Worm (Caenorhabditis elegans) whole organism, mixed stage, embryonic: ENCODE results near the gene str-68.

Experiments used
- elt-1 ChIP-seq: sonication (generic microtip); optimal IDR thresholded peaks from 2 replicates; lab custom pipeline; 2017; ENCODE audit warnings: missing genetic modification characterization, mild to moderate bottlenecking, missing compliant biosample characterization, antibody characterized with exemption, moderate library complexity, borderline replicate concordance; ENCODE audit not compliant: insufficient read depth
- lin-13 ChIP-seq: fragments of 150-350 bp; optimal IDR thresholded peaks from 2 replicates; lab custom pipeline; 2014; ENCODE audit warnings: missing biosample characterization, missing genetic modification characterization
- mep-1 ChIP-seq: fragments of 150-350 bp; optimal IDR thresholded peaks from 2 replicates; lab custom pipeline; 2017; ENCODE audit warnings: missing biosample characterization, missing genetic modification reagents, missing genetic modification characterization, inconsistent platforms
- nhr-2 ChIP-seq: fragments of 150-350 bp; optimal IDR thresholded peaks from 2 replicates; lab custom pipeline; 2014; ENCODE audit warnings: missing biosample characterization, missing genetic modification characterization
- snpc-4 ChIP-seq: fragments of 150-350 bp; optimal IDR thresholded peaks from 2 replicates; lab custom pipeline; 2014; ENCODE audit warnings: missing biosample characterization, missing genetic modification characterization
- unc-120 ChIP-seq: sonication (generic microtip); optimal IDR thresholded peaks from 2 replicates; lab custom pipeline; 2017; ENCODE audit warnings: missing genetic modification characterization, missing compliant biosample characterization; ENCODE audit not compliant: poor library complexity, severe bottlenecking

DNA sequence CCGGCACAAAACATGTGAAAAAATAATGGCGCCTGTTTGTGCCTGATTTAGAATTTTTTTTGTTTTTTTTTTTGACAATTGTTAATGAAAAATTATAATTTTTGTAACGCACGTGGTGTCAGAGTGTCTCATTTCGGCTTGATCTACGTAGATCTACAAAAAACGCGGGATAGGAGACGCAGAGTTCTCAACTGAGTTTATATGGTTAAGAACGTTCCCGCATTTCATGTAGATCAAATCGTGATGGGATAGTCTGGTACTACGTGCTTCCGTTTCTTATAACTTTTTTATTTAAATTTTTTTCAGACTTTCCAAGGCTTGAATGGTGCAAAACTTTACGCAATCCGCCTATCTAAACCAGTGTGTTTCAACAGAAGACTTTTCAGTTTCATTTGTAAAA, 21.5 kb upstream of the str-68 start, which contains the start of gene tat-6:
- TF ChIP-seq unc-120 = no peak
- TF ChIP-seq lin-13 (tag; lab: Kevin White, UChicago) = no peak
- TF ChIP-seq mep-1 (tag; lab: Kevin White, UChicago) = no peak
- TF ChIP-seq snpc-4 (tag; lab: Kevin White, UChicago) = no peak
- no peak for TF ChIP-seq elt-1 (tag; lab: Kevin White, UChicago)
- TF ChIP-seq nhr-2 (tag; lab: Kevin White, UChicago) = no peak
